Worm (Caenorhabditis elegans): ENCODE results near the gene C17C3.24.

C17C3.24 gene

DNA sequence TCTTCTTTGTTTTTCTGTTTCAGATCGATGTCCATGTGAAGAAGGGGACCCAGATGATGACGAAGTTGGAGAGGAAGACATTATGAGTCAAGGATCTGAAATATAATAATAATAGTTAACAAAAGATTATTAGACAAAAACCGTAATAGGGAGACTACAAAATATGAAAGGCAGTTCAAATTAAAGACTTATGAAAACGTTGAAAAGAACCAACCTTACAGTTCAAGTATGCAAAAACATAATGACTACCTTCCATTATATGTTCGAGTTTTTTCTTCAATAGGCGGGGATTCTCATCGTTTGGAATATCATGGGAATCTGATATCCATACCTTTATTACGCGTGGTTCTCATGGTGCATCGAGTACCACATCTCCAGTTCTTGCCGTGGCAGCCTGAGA, 7.9 kb downstream of the C17C3.24 start, which contains the start of gene hlh-26 (continued):
- TF ChIP-seq bed-1 (GFP tag; IDR thresholded peaks at IDR 0.05): no peak
- TF ChIP-seq lir-1 (GFP tag; conservative IDR thresholded peaks at IDR 0.05): no peak

- TF ChIP-seq bed-2 (GFP tag; IDR thresholded peaks at IDR 0.05) (no peak), hrde-1 (tag; optimal IDR thresholded peaks at IDR 0.05; ENCODE audit: borderline replicate concordance) (no peak), egl-44 (GFP tag; IDR thresholded peaks at IDR 0.05) (no peak), athp-1 (tag; optimal IDR thresholded peaks at IDR 0.05) (no peak), hlh-26 (GFP tag; conservative IDR thresholded peaks at IDR 0.05) (no peak), D2030.7 (GFP tag; IDR thresholded peaks at IDR 0.05) (no peak)
These were observed 9.7 kb downstream of the C17C3.24 start, which contains the start of gene C17C3.9 for ce11 chrII:5531855-5532328. Gene C17C3.9, minus strand, starts transcription at chrII:5532278.

DNA sequence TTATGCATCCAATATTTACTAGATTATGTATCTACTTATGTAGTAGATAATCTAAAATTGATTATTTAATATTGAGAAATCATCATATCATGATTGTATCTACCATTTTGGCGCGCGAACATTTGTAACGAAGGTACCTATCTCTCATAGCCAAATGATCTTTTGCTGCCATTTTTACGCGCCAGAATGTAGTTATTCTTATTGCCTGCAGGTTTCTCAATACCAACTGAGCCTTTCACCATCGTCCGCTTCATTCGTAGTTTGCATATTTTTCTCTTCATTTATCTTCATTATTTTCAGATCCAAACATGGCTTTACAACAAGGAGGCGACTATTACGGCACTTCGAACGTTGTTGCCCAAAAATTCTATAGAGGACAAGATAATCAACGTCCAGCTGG, 13.7 kb downstream of the C17C3.24 start, which contains the start of gene ZK177.1:
Gene ZK177.1 (plus strand): TSS at position 301 of the 400 bp plus-strand sequence.
- TF ChIP-seq T07F8.4 (tag; optimal IDR thresholded peaks at IDR 0.05): no peak
- peak; percentile 13 for TF ChIP-seq efl-1 (GFP tag; optimal IDR thresholded peaks at IDR 0.05)

DNA sequence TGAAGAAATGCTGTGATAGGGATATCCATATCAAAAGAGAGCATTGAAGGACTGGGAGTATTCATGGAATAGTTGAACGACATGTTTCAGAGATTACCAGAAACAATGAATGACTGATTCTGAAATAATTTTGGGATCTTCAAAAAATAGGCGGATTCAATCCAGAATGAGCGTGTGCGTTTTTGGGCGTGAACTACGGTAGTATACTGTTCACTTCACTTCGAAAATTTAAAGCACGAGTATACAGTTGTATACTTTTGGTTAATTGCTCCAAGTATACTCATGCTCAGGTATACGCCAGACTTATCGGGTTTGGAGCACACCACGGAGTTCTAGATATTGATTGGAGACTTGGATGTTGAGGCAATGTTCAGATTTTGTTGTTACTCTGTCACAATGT, 16.3 kb downstream of the C17C3.24 start, which contains the start of gene tbx-35:
Gene tbx-35 (minus strand): TSS at position 101 of the 400 bp plus-strand sequence.
- TF ChIP-seq F55B11.4 (tag; optimal IDR thresholded peaks at IDR 0.05; ENCODE audit: borderline replicate concordance, insufficient read depth) (no peak), athp-1 (tag; optimal IDR thresholded peaks at IDR 0.05) (no peak), repo-1 (tag; optimal IDR thresholded peaks at IDR 0.05) (no peak), unc-130 (GFP tag; optimal IDR thresholded peaks at IDR 0.05) (no peak), ets-4 (GFP tag; optimal IDR thresholded peaks at IDR 0.05) (no peak), F39B2.1 (GFP tag; IDR thresholded peaks at IDR 0.05) (no peak), mcd-1 (GFP tag; IDR thresholded peaks at IDR 0.05) (no peak), gei-17 (GFP tag; optimal IDR thresholded peaks at IDR 0.05) (no peak), attf-3 (GFP tag; conservative IDR thresholded peaks at IDR 0.05) (no peak), K11D2.4 (GFP tag; IDR thresholded peaks at IDR 0.05) (no peak), ztf-22 (GFP tag; optimal IDR thresholded peaks at IDR 0.05) (no peak), Y95B8A.8 (GFP tag; IDR thresholded peaks at IDR 0.05) (no peak)

DNA sequence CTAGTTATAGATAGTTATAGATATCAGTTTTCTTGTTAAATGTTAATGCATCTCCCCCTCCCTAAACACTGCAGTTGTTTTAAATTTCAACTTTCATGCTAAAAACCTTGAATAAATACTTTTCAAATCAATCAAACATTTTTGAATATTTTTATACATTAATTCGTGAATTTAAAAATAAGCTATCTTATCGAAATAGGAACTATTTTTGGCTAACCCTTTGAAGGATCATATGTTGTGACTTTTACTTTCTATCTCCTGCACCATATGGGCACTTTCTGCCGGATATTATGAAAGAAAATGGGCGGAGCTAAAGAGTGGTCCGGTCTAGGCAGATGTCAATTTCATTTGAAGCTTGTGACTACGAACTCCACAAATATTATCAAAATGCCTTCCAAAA, 18.9 kb downstream of the C17C3.24 start, which contains the start of gene ZK177.11:
Gene ZK177.11 (plus strand): TSS at position 301 of the 400 bp plus-strand sequence.
- TF ChIP-seq tbp1 (GFP tag; optimal IDR thresholded peaks at IDR 0.05) (no peak), hsf-1 (GFP tag; IDR thresholded peaks at IDR 0.05) (no peak), ceh-79 (tag; optimal IDR thresholded peaks at IDR 0.05) (no peak), nhr-27 (tag; optimal IDR thresholded peaks at IDR 0.05) (no peak), F52B5.7 (tag; optimal IDR thresholded peaks at IDR 0.05) (no peak)

DNA sequence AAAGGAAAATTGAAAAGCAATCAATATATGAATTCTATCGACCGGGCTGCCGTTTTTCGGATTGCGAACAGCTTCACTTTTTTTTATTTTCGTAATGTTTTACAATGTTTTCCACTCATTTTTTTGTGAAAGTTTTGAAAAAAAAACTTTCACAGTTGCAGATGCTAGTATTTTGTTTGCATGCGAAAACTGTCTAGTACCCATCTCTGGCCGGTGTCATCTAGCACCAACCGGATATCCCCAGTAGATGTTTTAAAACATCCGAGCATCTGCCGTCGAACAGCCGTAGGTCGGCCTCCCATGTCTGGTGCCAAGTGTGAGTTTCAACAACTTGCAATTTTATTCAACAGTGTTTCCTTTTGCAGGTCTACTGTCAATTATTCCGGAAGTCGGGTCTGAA, 20.2 kb downstream of the C17C3.24 start, which contains the start of gene ZK177.12:
Gene ZK177.12 (plus strand): TSS at position 301 of the 400 bp plus-strand sequence.
- TF ChIP-seq snpc-4 (GFP tag; optimal IDR thresholded peaks at IDR 0.05): no peak
- no peak for TF ChIP-seq snpc-4 (tag; optimal IDR thresholded peaks at IDR 0.05)
- no peak for TF ChIP-seq hlh-12 (tag; optimal IDR thresholded peaks at IDR 0.05)
- TF ChIP-seq egrh-3 (GFP tag; IDR thresholded peaks at IDR 0.05): no peak
- no peak for TF ChIP-seq ama-1 (optimal IDR thresholded peaks at IDR 0.05)
- TF ChIP-seq ama-1 (GFP tag; optimal IDR thresholded peaks at IDR 0.05): no peak
- no peak for TF ChIP-seq tbp1 (GFP tag; optimal IDR thresholded peaks at IDR 0.05)
- TF ChIP-seq B0261.1 (tag; optimal IDR thresholded peaks at IDR 0.05): no peak
- TF ChIP-seq nhr-120 (GFP tag; IDR thresholded peaks at IDR 0.05): no peak
- TF ChIP-seq Y56A3A.18 (GFP tag; IDR thresholded peaks at IDR 0.05): no peak
- no peak for TF ChIP-seq F23B12.7 (tag; optimal IDR thresholded peaks at IDR 0.05; ENCODE audit: insufficient read depth)
- TF ChIP-seq cebp-1 (GFP tag; IDR thresholded peaks at IDR 0.05): no peak
- no peak for TF ChIP-seq cebp-1 (tag; optimal IDR thresholded peaks at IDR 0.05)
- TF ChIP-seq hlh-26 (GFP tag; conservative IDR thresholded peaks at IDR 0.05): no peak

Data from whole organism, young adult.